Fruit fly (Drosophila melanogaster): ENCODE data around the gene CG18789.

CG18789 gene

DNA sequence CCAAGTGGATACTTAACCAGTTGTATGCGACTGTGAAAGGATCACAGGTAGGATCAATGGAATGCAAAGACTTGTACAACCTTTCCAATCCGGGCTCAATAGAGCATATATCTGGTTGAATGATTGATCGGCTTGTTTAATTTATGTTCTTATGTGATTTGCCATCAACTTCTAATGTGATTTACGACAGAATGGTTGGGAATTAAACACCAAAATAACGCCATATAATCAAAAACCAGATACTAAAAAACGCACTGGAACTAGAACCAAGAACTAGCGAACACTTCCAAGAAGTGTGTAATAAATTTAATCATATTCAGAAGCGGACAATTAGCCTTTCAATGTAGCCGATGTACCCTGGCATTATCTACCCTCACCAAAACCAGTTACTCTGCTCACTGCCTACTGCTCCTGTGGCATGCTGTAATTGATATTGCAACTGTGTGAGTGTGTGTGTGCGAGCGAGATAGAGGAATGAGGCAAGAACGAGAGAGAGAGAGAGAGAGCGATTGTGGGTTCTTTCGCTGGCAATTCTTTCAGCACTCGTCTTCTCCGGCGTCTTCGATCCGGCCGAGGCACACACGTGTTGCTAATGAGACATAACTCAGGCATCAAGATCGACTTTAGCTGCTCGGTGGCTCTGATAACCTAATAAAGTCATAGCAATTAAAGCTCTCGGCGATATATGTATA lies 26.5 kb downstream of the CG18789 start:
- TF ChIP-seq pan (optimal IDR thresholded peaks at IDR 0.05): no peak
- TF ChIP-seq CG8478 (optimal IDR thresholded peaks at IDR 0.05): peak; percentile 26

DNA sequence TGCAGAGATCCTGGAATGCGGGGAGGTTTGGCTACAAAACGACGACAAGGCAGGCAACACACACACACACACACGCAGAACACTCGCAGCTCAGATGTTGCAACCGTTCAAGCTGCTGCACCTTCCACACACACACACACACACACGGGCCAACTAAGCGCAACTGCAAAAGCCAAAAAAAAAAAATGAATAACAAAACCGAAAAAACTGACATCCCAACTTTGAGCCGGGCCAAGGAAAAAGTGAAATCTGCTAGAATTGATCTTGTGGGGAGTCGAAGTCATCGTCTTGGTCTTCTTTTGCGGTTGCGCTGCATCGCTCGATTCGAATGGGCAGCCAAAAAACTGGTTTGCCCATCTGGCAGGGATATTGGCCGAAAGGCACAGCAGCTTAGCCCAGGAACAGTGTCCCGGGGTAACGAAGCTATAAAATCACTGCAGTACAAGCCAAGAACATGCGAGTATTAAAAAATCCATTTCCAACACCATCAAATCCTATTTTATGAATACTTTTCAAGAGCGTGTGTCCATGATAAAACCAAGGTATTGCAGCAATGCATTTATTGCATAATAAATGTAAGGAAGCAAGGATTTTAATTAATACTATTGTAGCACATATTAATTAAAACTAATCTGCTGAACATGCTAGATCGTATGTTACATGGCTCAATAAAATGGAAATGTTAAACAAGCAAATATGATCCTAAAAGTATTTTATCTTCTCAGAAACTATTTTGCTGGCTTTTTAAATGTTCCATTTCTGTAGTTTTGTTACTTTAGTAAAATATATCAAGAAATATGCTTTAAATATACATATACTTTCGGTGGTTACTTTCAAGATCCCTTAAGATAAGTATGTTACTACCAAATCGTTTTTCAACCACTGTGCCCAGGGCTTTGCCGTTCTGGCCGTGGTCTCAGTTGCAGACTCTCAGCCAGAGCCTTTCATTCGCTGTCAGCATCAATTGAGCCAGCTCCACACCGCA lies 29.3 kb downstream of the CG18789 start:
- TF ChIP-seq usp (GFP tag; optimal IDR thresholded peaks at IDR 0.05) (no peak), EcR (GFP tag; optimal IDR thresholded peaks at IDR 0.05) (no peak)

DNA sequence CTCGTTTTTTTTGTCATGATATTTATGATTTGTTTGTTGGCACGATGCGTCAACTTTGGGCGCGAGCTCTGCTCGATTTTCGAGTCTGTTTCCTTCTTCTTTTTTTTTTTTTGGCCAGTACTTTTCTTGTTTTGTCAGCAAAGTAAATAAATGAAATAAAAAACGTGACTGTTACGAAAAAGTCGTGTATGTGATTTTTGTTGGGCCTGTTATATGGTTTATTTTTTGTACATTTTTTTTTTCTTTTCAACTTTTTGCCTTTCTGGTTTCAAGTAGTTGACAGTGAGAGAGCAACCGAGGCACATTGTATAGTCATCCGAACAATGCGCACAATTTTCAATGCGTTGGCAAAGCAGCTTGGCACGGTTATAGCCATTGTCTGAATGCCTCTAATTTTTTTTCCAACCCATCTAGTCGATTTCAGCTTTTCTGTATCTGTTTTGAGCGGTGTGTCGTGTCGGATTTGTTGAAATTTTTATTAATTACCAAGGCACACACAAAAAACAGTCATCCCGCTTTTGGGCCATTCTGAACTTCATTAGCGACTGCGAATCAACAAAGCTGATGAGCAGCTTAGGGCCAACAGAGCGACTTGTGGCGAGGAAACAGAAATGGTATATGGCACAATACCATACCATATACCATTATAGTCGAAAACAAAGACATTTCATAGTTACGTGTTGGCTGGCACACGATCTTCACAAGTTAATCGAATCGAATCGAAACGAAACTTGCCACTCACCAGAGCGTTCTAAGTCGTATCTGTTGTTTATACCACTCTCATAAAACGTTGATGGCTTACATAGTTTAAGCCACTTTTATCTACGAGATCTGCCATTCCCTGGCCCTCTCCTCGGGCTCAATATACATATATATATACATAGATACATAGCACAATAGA lies 31.6 kb downstream of the CG18789 start:
- TF ChIP-seq psq (optimal IDR thresholded peaks at IDR 0.05): no peak
- TF ChIP-seq EcR (GFP tag; optimal IDR thresholded peaks at IDR 0.05): no peak
- TF ChIP-seq CG8478 (optimal IDR thresholded peaks at IDR 0.05): no peak
- TF ChIP-seq pan (optimal IDR thresholded peaks at IDR 0.05): no peak
- no peak for TF ChIP-seq Dll (optimal IDR thresholded peaks at IDR 0.05)
- no peak for TF ChIP-seq usp (GFP tag; optimal IDR thresholded peaks at IDR 0.05)

DNA sequence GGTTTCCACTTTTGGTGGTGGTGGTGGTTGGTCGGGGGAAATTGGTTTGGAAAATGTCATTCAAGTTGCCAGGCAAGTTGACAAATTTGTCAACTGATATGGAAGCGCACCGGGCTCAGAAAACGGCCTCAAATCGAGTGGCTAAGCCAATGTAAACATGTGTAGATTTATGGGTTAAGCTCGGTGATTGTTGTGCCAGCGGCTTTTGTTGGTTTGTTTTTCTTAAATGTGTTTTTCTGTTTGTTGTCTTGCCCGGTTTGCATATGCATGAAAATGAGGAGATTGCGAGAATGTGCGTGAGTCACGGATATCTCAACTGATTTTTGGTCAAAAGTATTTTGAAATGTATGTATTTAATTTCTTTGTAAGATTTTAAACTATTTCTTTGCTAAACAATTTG lies 34.3 kb downstream of the CG18789 start:
- TF ChIP-seq usp (GFP tag; optimal IDR thresholded peaks at IDR 0.05) (no peak), psq (optimal IDR thresholded peaks at IDR 0.05) (no peak)

DNA sequence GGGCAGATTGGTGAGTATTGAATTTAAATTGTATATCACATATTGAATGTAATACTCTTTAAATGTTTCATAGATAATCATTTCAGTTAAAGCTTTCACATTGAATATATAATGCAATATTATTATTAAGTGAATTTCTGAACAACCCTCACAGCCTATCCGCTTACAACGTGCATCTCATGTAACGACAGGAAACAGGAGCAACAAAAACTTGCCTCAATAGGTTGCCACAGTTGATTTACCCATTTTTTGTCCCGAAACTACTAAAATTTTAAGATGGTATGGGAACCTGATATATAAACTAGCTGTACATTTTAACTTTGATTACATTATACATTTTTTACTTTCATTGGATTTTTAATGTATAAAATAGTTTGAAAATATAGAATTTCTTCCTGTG lies 36.5 kb downstream of the CG18789 start:
- no peak for TF ChIP-seq Dll (optimal IDR thresholded peaks at IDR 0.05)
- TF ChIP-seq pan (optimal IDR thresholded peaks at IDR 0.05): no peak
- no peak for TF ChIP-seq psq (optimal IDR thresholded peaks at IDR 0.05)
- no peak for TF ChIP-seq EcR (GFP tag; optimal IDR thresholded peaks at IDR 0.05)
- no peak for TF ChIP-seq usp (GFP tag; optimal IDR thresholded peaks at IDR 0.05)
- no peak for TF ChIP-seq CG8478 (optimal IDR thresholded peaks at IDR 0.05)

DNA sequence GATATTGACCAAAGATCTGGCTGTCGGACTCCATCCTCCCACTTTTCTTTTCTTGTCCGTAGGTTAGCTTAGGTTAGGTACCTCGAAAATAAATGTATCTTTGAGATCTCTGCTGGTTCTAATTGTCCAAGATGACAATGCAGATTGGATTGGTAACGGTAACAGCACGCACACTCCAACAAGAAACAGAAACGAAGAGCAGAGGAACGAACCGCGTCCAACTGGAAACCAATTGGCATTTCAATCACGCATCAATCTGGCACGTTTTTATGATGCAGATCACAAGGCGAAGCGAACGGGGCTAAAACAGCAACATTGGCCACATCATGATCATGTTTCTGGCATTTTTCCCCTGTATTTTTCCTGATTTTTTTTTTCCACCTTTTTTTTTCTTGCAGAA lies 39.4 kb downstream of the CG18789 start:
- TF ChIP-seq psq (optimal IDR thresholded peaks at IDR 0.05) (no peak), Dll (optimal IDR thresholded peaks at IDR 0.05) (no peak), pan (optimal IDR thresholded peaks at IDR 0.05) (no peak), CG8478 (optimal IDR thresholded peaks at IDR 0.05) (no peak), usp (GFP tag; optimal IDR thresholded peaks at IDR 0.05) (no peak), EcR (GFP tag; optimal IDR thresholded peaks at IDR 0.05) (no peak)

DNA sequence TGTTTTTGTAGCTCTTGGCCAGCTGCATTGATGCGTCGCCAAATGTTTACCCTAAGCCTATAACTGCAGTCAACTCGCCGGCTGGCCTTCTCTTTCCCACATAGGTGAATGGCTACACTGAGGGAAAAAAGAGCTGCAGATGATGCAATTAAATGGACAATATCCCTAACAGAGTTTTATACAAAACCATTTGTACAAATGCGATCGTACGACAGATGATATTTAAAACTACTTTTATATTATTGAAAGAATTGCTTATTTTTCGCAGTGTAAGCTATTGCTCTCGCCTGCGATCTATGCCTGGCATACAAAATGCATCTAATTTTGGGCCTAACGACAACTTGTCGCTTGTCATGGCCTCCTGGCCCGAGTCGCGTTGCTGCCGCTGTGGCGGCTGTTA lies 45.3 kb downstream of the CG18789 start:
- no peak for TF ChIP-seq psq (optimal IDR thresholded peaks at IDR 0.05)
- TF ChIP-seq usp (GFP tag; optimal IDR thresholded peaks at IDR 0.05): no peak
- TF ChIP-seq CG8478 (optimal IDR thresholded peaks at IDR 0.05): no peak
- no peak for TF ChIP-seq EcR (GFP tag; optimal IDR thresholded peaks at IDR 0.05)
- TF ChIP-seq Dll (optimal IDR thresholded peaks at IDR 0.05): no peak
- TF ChIP-seq pan (optimal IDR thresholded peaks at IDR 0.05): no peak

DNA sequence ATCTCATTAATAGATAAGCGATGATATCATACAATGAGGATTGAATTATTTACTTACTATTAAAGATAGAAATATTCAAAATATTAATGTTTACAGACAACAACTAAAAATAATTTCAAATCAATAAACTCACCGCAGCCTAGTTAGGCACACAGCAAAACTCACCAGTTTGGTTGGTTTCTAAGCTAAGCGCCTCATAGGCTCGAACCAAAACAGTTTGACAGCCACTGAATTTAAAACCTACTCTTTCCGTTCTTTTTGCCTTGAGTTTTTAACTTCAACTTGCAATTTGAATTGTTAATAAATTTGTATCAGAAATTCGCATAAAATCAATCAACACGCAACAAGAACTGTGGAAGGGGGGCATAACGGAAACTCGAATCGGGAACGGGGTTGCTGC lies 46.8 kb downstream of the CG18789 start:
- TF ChIP-seq psq (optimal IDR thresholded peaks at IDR 0.05) (no peak), Dll (optimal IDR thresholded peaks at IDR 0.05) (no peak)

DNA sequence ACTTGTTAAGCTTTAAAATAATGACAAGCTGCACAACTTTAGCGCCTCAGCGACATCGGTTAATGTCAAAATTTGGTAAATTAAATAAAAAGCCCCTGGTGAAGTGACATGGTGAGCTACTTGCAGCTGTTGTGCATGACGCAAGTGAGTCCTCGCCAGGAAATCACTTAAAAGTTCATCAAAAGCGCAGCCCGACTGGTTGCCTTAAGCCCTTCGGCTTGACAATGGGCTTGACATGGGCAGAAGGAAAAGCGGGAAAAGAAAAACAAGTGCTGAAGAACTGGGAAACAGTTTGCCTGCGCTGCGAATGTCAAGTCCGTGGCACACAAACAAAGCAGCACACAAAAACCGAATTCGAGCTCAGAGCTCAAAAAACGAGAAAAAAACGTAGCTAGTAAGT lies 47.6 kb downstream of the CG18789 start, which contains the start of gene CG16964:
CG16964 (plus strand) TSS at position 301 of the 400 bp plus-strand sequence.
- no peak for TF ChIP-seq usp (GFP tag; optimal IDR thresholded peaks at IDR 0.05)
